Worm (Caenorhabditis elegans) whole organism, L2 larva: ENCODE results near the gene C42C1.9.

Experiments used
- R02D3.7 ChIP-seq: fragments of 150-350 bp; optimal IDR thresholded peaks from 2 replicates; lab custom pipeline; 2014; ENCODE audit warnings: missing biosample characterization, missing genetic modification characterization
- ceh-82 ChIP-seq: fragments of 150-350 bp; optimal IDR thresholded peaks from 2 replicates; lab custom pipeline; 2014; ENCODE audit warnings: missing biosample characterization, missing genetic modification characterization
- fos-1 ChIP-seq: fragments of 150-350 bp; optimal IDR thresholded peaks from 2 replicates; lab custom pipeline; 2014; ENCODE audit warnings: missing biosample characterization, missing genetic modification characterization
- nhr-11 ChIP-seq: fragments of 150-350 bp; optimal IDR thresholded peaks from 2 replicates; lab custom pipeline; 2014; ENCODE audit warnings: missing biosample characterization, missing genetic modification characterization
- skn-1 ChIP-seq: sonication (generic microtip); optimal IDR thresholded peaks from 2 replicates; lab custom pipeline; 2017; ENCODE audit warnings: missing biosample characterization, missing genetic modification characterization

- TF ChIP-seq ceh-82 (tag; lab: Kevin White, UChicago): no peak
- TF ChIP-seq fos-1 (tag; lab: Kevin White, UChicago): no peak
- no peak for TF ChIP-seq nhr-11 (tag; lab: Kevin White, UChicago)
- TF ChIP-seq R02D3.7 (tag; lab: Kevin White, UChicago): no peak
- no peak for TF ChIP-seq skn-1 (tag; lab: Kevin White, UChicago)
Measured at ce11 chrIV:12289149-12289548, at the start of gene C42C1.9.
